Worm (Caenorhabditis elegans) whole organism, dauer: ENCODE results near the gene Y67H2A.10.

ENCODE experiments used
- unc-62 ChIP-seq: sonication (generic microtip); optimal IDR thresholded peaks from 2 replicates; lab custom pipeline; 2017; ENCODE audit warnings: missing biosample characterization, missing genetic modification reagents, missing genetic modification characterization

Y67H2A.10 gene

DNA sequence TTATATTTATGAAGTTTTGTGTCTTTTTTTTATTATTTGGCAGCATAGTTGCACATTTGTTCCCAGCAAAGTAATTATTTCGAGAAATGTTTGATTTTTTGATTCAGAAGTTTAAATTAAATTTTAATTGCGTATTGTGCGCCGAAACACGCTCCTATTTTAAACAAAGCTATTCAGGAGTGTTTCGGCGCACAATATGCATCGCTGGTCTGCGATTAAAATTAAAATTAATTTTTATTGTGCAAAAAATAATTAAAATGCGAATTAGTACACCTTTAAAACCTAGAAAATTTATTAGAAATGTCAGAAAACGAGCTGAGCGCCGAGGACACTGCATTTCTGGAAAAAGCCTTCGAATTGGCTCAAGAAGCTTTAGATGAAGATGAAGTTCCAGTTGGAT lies 45.9 kb downstream of the Y67H2A.10 start, which contains the start of gene JC8.4:
Gene JC8.4 (plus strand): TSS at position 301 of the 400 bp plus-strand sequence.
- no peak for TF ChIP-seq unc-62 (GFP tag; lab: Kevin White, UChicago)

DNA sequence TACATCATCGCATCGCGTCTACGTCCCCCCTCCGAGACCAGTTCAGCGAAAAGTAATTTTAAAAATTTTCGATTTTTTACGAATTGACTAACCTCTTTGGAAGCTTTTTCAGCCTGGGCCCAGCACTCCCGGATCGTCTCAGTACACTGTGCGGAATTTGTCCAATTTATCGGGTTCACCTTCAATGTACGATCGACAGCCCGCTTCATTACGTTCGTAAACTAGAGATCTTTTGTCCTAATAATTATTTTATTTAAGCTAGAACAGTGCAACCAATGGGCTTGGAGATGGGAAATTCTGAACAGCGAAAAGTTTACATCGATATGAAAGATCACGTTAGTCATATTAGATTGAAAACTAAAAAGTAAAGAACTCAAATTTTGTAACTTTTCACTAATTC lies 48.0 kb downstream of the Y67H2A.10 start:
- no peak for TF ChIP-seq unc-62 (GFP tag; lab: Kevin White, UChicago)

DNA sequence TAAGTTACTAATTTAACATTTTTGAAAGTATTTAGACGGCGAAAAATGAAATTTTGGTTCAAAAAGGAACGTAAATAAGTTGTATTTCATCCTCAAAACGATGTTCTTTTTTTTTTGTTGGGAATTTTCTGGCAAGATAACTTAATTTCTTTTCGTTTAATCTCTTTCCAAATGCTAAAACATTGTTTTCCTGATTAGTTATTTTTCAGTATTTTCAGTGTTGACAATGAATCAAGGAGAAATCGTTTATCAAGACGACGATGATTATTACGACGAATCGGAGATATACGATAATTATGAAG lies 48.5 kb downstream of the Y67H2A.10 start, which contains the start of gene lin-54:
Gene lin-54 (plus strand): TSS at position 203 of the 302 bp plus-strand sequence.
- no peak for TF ChIP-seq unc-62 (GFP tag; lab: Kevin White, UChicago)

DNA sequence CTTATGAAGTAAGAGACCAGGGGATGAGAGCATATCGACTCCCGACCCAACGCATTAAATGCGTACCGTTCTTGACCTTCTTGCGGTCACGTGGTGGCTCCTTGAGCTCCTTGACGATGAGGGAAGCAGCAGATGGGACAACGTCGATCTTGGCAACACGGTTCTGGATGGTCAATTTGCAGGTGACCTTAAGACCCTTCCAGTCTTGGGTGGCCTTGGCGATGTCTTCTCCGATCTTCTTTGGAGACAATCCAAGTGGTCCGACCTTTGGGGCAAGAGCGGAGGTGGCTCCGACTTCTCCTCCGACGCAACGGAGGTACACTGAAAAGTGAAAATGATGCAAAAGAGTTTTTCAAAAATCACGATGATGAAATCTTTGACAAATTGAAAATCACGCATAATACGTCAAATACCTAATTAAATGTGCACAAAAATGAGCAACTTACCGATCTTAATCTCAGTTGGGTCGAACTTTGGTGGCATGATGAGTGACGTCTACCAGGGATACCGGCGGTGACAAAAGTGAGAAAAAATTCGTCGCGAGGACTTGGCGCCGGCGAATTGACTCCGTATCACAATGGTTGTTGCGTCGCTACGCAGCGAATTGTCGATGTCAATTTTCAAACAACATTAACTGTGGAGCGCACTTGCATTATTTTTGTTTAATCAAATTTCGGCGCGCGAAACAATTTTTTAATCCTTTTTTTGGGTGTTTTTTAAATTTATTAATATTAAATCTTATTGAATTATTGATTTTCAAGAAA lies 49.0 kb downstream of the Y67H2A.10 start, which contains the start of gene rpl-12:
Gene rpl-12 (minus strand): TSS at position 574 of the 764 bp plus-strand sequence.
- TF ChIP-seq unc-62 (GFP tag; lab: Kevin White, UChicago): no peak

DNA sequence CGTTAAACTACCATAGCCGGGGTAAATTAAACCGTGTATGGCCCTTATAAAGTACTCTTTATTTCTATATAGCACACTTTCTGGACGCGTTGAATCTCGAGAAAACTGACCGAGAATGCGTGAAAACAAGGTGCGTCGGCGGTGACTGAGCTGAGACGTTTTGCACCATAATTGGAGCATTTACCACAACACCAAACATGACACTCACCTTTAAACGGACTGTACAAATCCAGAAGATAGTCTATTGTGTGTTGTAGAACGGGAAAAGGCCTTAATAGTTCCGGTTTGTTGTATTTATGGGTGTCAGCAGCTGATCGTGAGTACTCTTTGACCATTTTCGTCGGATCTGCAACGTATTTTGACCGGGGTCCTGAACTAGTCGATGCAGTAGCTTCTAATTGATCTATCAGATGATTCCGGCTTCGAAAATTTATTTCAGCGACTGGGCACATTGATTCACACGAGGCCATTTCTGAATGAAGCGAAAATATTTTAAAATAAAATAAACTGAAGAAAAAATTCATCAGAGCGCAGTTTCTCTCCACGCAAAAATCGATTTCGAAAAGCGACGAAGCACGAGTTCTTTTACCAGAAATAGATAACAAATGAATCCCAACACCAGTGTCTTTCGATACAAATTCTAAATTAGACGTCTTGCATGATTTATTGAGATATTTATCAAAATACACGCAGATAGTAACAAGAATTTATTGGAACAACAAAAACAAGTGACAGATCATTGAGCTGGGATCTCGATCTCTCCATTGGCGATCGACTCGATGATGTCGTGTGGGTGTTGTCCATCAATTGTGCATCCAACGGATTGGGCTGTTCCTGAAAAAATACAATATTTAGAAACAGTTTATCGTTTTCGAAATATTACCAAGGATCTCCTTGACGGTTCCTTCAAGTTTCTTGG lies 50.1 kb downstream of the Y67H2A.10 start, which contains the start of gene tag-115:
Gene tag-115 (minus strand): TSS at position 472 of the 919 bp plus-strand sequence.
- TF ChIP-seq unc-62 (GFP tag; lab: Kevin White, UChicago): no peak

DNA sequence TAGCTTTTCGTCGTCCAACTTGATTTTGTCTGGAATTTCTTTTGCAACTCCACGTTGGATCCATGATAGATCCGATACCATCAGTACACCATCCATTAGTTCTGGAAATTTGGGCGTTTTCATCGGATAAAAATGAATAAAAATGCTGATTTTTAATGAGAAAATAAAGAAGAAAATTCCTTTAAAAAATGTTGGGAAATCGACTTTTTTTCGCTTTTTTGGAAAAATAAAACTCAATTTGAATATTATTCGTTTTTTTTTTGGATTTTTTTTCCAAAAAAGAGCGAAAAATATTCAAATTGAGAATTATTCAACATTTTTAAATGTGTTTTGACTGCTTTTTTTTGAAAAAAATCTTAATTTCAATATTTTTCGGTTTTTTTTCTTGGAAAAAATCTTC lies 52.8 kb downstream of the Y67H2A.10 start, which contains the start of gene pwp-1:
Gene pwp-1 (minus strand): TSS at position 101 of the 400 bp plus-strand sequence.
- TF ChIP-seq unc-62 (GFP tag; lab: Kevin White, UChicago): no peak
